Worm (Caenorhabditis elegans) whole organism, L1 larva: ENCODE data around the gene cah-1.
A peak's percentile ranks its signal among the peaks of the same experiment; 100 is the strongest.

Experiments
- C04F5.9 ChIP-seq: sonication (generic microtip); optimal IDR thresholded peaks from 2 replicates; lab custom pipeline; 2016; ENCODE audit warnings: missing genetic modification characterization, missing compliant biosample characterization
- C16A3.4 ChIP-seq: fragments of 150-350 bp; optimal IDR thresholded peaks from 2 replicates; lab custom pipeline; 2014; ENCODE audit warnings: missing biosample characterization, missing genetic modification characterization
- Y116A8C.19 ChIP-seq: sonication (generic microtip); optimal IDR thresholded peaks from 2 replicates; lab custom pipeline; 2016; ENCODE audit warnings: missing compliant biosample characterization, missing genetic modification characterization, borderline replicate concordance
- alr-1 ChIP-seq: fragments of 200-800 bp; sonication (Bioruptor generic); optimal IDR thresholded peaks from 2 replicates; lab custom pipeline; 2018; ENCODE audit warnings: borderline replicate concordance, mild to moderate bottlenecking, missing genetic modification characterization, missing compliant biosample characterization
- ama-1 ChIP-seq: fragments of 150-350 bp; optimal IDR thresholded peaks from 2 replicates; lab custom pipeline; 2014
- blmp-1 ChIP-seq: fragments of 150-350 bp; optimal IDR thresholded peaks from 2 replicates; lab custom pipeline; 2014; ENCODE audit warnings: missing biosample characterization, missing genetic modification characterization
- ceh-63 ChIP-seq: fragments of 200-800 bp; sonication (Bioruptor generic); optimal IDR thresholded peaks from 2 replicates; lab custom pipeline; 2018; ENCODE audit warnings: mild to moderate bottlenecking, missing genetic modification characterization, missing compliant biosample characterization
- ceh-82 ChIP-seq, 3 experiments: fragments of 150-350 bp in 1 of 3; sonication (generic microtip) in 2 of 3; optimal IDR thresholded peaks; 2 replicates each; lab custom pipeline; 2014 to 2017; ENCODE audit warnings: missing biosample characterization in 3 of 3, missing genetic modification characterization in 3 of 3
- ceh-90 ChIP-seq: sonication (generic microtip); optimal IDR thresholded peaks from 2 replicates; lab custom pipeline; 2016; ENCODE audit warnings: missing genetic modification characterization, missing compliant biosample characterization
- dpl-1 ChIP-seq, 3 experiments: fragments of 150-350 bp in 2 of 3; sonication (generic microtip) in 1 of 3; optimal IDR thresholded peaks; 2 replicates each; lab custom pipeline; 2014 to 2017; ENCODE audit warnings: missing biosample characterization in 3 of 3, missing genetic modification characterization in 3 of 3, missing genetic modification reagents in 3 of 3
- efl-1 ChIP-seq, 4 experiments: fragments of 150-350 bp; optimal IDR thresholded peaks in 3 of 4; peaks in 1 of 4; 1 replicate in 1 of 4; 2 replicates in 3 of 4; lab custom pipeline; 2014; ENCODE audit warnings: missing biosample characterization in 2 of 4, missing genetic modification characterization in 2 of 4, missing genetic modification reagents in 2 of 4
- efl-3 ChIP-seq: fragments of 200-800 bp; sonication (Bioruptor generic); optimal IDR thresholded peaks from 2 replicates; lab custom pipeline; 2018; ENCODE audit warnings: mild to moderate bottlenecking, missing genetic modification characterization, missing compliant biosample characterization
- egl-13 ChIP-seq: sonication (generic microtip); optimal IDR thresholded peaks from 2 replicates; lab custom pipeline; 2016; ENCODE audit warnings: missing genotype, missing genetic modification reagents, missing genetic modification characterization, missing compliant biosample characterization
- egl-27 ChIP-seq, 2 experiments: fragments of 150-350 bp in 1 of 2; sonication (generic microtip); optimal IDR thresholded peaks; 3 replicates each; lab custom pipeline; 2017 to 2018; ENCODE audit warnings: missing biosample characterization in 2 of 2, missing genetic modification characterization in 2 of 2, missing genetic modification reagents in 2 of 2
- elt-2 ChIP-seq: sonication (generic microtip); optimal IDR thresholded peaks from 2 replicates; lab custom pipeline; 2016; ENCODE audit warnings: missing genetic modification characterization, mild to moderate bottlenecking, inconsistent platforms, missing compliant biosample characterization, missing genetic modification reagents
- elt-3 ChIP-seq, 6 experiments: fragments of 150-350 bp in 1 of 6; sonication (generic microtip); optimal IDR thresholded peaks; 2 replicates each; lab custom pipeline; 2017 to 2018; ENCODE audit warnings: missing biosample characterization in 6 of 6, missing genetic modification characterization in 6 of 6, inconsistent platforms in 1 of 6
- ets-5 ChIP-seq: fragments of 200-800 bp; sonication (Bioruptor generic); IDR thresholded peaks from 2 replicates; pipeline ENCODE4 v1.3.6; 2022; ENCODE audit warnings: missing genetic modification characterization, missing compliant biosample characterization
- fkh-4 ChIP-seq: sonication (generic microtip); optimal IDR thresholded peaks from 2 replicates; lab custom pipeline; 2016; ENCODE audit warnings: missing compliant biosample characterization, missing genetic modification characterization, borderline replicate concordance
- hlh-17 ChIP-seq: fragments of 200-800 bp; sonication (Bioruptor generic); optimal IDR thresholded peaks from 2 replicates; lab custom pipeline; 2018; ENCODE audit warnings: missing genetic modification characterization, mild to moderate bottlenecking, missing compliant biosample characterization, moderate library complexity, borderline replicate concordance
- hlh-4 ChIP-seq: sonication (generic microtip); optimal IDR thresholded peaks from 2 replicates; lab custom pipeline; 2016; ENCODE audit warnings: mild to moderate bottlenecking, missing genetic modification characterization, missing compliant biosample characterization
- hpl-2 ChIP-seq: fragments of 150-350 bp; optimal IDR thresholded peaks from 2 replicates; lab custom pipeline; 2014; ENCODE audit warnings: missing biosample characterization, missing genetic modification reagents, missing genetic modification characterization
- irx-1 ChIP-seq: sonication (generic microtip); optimal IDR thresholded peaks from 2 replicates; lab custom pipeline; 2016; ENCODE audit warnings: missing genetic modification characterization, missing compliant biosample characterization
- lin-15B ChIP-seq: fragments of 150-350 bp; sonication (generic microtip); optimal IDR thresholded peaks from 3 replicates; lab custom pipeline; 2014; ENCODE audit warnings: missing biosample characterization, missing genetic modification characterization
- lsy-2 ChIP-seq, 2 experiments: fragments of 150-350 bp; optimal IDR thresholded peaks; 2 replicates each; lab custom pipeline; 2014; ENCODE audit warnings: missing biosample characterization in 2 of 2, missing genetic modification characterization in 2 of 2
- mdl-1 ChIP-seq, 2 experiments: fragments of 150-350 bp; optimal IDR thresholded peaks; 2 replicates each; lab custom pipeline; 2014 to 2017; ENCODE audit warnings: missing biosample characterization in 2 of 2, missing genetic modification characterization in 2 of 2, inconsistent platforms in 1 of 2
- mef-2 ChIP-seq: fragments of 150-350 bp; optimal IDR thresholded peaks from 2 replicates; lab custom pipeline; 2014; ENCODE audit warnings: missing biosample characterization, missing genetic modification characterization
- mep-1 ChIP-seq: fragments of 150-350 bp; optimal IDR thresholded peaks from 2 replicates; lab custom pipeline; 2014; ENCODE audit warnings: missing biosample characterization, missing genetic modification characterization
- nhr-12 ChIP-seq: sonication (generic microtip); optimal IDR thresholded peaks from 2 replicates; lab custom pipeline; 2017; ENCODE audit warnings: missing biosample characterization, missing genetic modification characterization
- nhr-19 ChIP-seq: fragments of 200-800 bp; sonication (Bioruptor generic); conservative IDR thresholded peaks from 2 replicates; pipeline ENCODE4 v1.3.6; 2022; ENCODE audit warnings: missing genetic modification characterization, missing compliant biosample characterization
- nhr-20 ChIP-seq: sonication (generic microtip); optimal IDR thresholded peaks from 2 replicates; lab custom pipeline; 2016; ENCODE audit warnings: mild to moderate bottlenecking, missing genetic modification characterization, missing compliant biosample characterization
- nhr-237 ChIP-seq: fragments of 150-350 bp; optimal IDR thresholded peaks from 2 replicates; lab custom pipeline; 2014; ENCODE audit warnings: missing biosample characterization, missing genetic modification characterization
- nhr-71 ChIP-seq: sonication (generic microtip); optimal IDR thresholded peaks from 2 replicates; lab custom pipeline; 2016; ENCODE audit warnings: mild to moderate bottlenecking, missing genetic modification characterization, moderate library complexity, missing compliant biosample characterization
- nhr-76 ChIP-seq: sonication (generic microtip); optimal IDR thresholded peaks from 2 replicates; lab custom pipeline; 2017; ENCODE audit warnings: missing biosample characterization, missing genetic modification characterization
- nhr-77 ChIP-seq: fragments of 150-350 bp; optimal IDR thresholded peaks from 2 replicates; lab custom pipeline; 2014; ENCODE audit warnings: missing biosample characterization, missing genetic modification characterization
- pax-3 ChIP-seq: fragments of 200-800 bp; sonication (Bioruptor generic); optimal IDR thresholded peaks from 2 replicates; lab custom pipeline; 2018; ENCODE audit warnings: mild to moderate bottlenecking, missing genetic modification characterization, moderate library complexity, missing compliant biosample characterization
- skn-1 ChIP-seq: fragments of 150-350 bp; optimal IDR thresholded peaks from 2 replicates; lab custom pipeline; 2014; ENCODE audit warnings: missing biosample characterization, missing genetic modification characterization
- snu-23 ChIP-seq: sonication (generic microtip); optimal IDR thresholded peaks from 2 replicates; lab custom pipeline; 2016; ENCODE audit warnings: missing genetic modification characterization, missing compliant biosample characterization
- sox-4 ChIP-seq: sonication (generic microtip); optimal IDR thresholded peaks from 2 replicates; lab custom pipeline; 2016; ENCODE audit warnings: missing genetic modification characterization, missing compliant biosample characterization
- swsn-7 ChIP-seq: sonication (generic microtip); optimal IDR thresholded peaks from 2 replicates; lab custom pipeline; 2016; ENCODE audit warnings: missing genetic modification characterization, missing compliant biosample characterization
- unc-130 ChIP-seq: fragments of 150-350 bp; optimal IDR thresholded peaks from 2 replicates; lab custom pipeline; 2017; ENCODE audit warnings: missing biosample characterization, missing genetic modification characterization, inconsistent platforms
- unc-62 ChIP-seq: fragments of 150-350 bp; optimal IDR thresholded peaks from 2 replicates; lab custom pipeline; 2014; ENCODE audit warnings: missing biosample characterization, missing genetic modification reagents, missing genetic modification characterization
- unc-86 ChIP-seq: sonication (generic microtip); optimal IDR thresholded peaks from 2 replicates; lab custom pipeline; 2016; ENCODE audit warnings: missing genetic modification characterization, missing compliant biosample characterization
- zag-1 ChIP-seq: fragments of 150-350 bp; optimal IDR thresholded peaks from 2 replicates; lab custom pipeline; 2014; ENCODE audit warnings: missing biosample characterization, missing genetic modification characterization
- zip-4 ChIP-seq: fragments of 200-800 bp; sonication (Bioruptor generic); optimal IDR thresholded peaks from 2 replicates; lab custom pipeline; 2018; ENCODE audit warnings: mild to moderate bottlenecking, missing genetic modification characterization, moderate library complexity, missing compliant biosample characterization
- ztf-11 ChIP-seq, 2 experiments: sonication (generic microtip); optimal IDR thresholded peaks; 2 replicates each; lab custom pipeline; 2016 to 2017; ENCODE audit warnings: missing genetic modification characterization in 2 of 2, missing biosample characterization in 1 of 2, missing compliant biosample characterization in 1 of 2
- ztf-4 ChIP-seq: fragments of 150-350 bp; optimal IDR thresholded peaks from 2 replicates; lab custom pipeline; 2014; ENCODE audit warnings: missing biosample characterization, missing genetic modification characterization

Gene cah-1

DNA sequence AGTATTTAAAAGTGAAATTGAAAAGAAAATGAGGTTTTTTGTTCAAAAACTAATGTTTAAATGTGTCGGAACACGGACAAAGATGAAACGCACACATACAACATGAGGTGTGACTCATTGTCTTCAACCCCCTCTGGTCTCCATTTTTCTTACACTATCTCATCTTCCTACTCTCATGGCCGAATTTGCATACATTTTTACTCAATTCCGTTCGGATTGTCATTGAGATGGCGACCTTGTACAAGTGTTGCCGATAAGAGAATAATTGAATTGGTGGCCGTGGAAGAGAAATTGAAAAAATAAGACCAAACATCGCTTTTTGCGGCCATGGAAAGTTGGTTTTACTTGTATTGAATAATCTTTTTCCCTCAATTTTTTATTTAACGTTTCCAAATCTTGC lies 38.3 kb downstream of the cah-1 start, which contains the start of gene txbp-3 (continued):
- TF ChIP-seq ztf-11 (tag; optimal IDR thresholded peaks at IDR 0.05; lab: Kevin White, UChicago) (no peak), ets-5 (GFP tag; lab: Robert Waterston, UW) (no peak), Y116A8C.19 (tag; lab: Kevin White, UChicago) (no peak), lin-15B (tag; lab: Kevin White, UChicago) (no peak), lsy-2 (tag; optimal IDR thresholded peaks at IDR 0.05; lab: Kevin White, UChicago) (peak; percentile 12 to 48), ceh-90 (tag; lab: Kevin White, UChicago) (no peak), nhr-237 (tag; lab: Kevin White, UChicago) (no peak), mep-1 (tag; lab: Kevin White, UChicago) (peak; percentile 81), sox-4 (tag; lab: Kevin White, UChicago) (no peak), nhr-12 (no peak), elt-2 (tag; lab: Kevin White, UChicago) (peak; percentile 18), ama-1 (no peak), skn-1 (tag; lab: Kevin White, UChicago) (no peak), alr-1 (tag; lab: Kevin White, UChicago) (no peak), C16A3.4 (peak; percentile 9), ztf-4 (tag; lab: Kevin White, UChicago) (no peak), swsn-7 (tag; lab: Kevin White, UChicago) (peak; percentile 2), efl-3 (GFP tag; lab: Kevin White, UChicago) (no peak), blmp-1 (tag; lab: Kevin White, UChicago) (peak; percentile 38), nhr-20 (peak; percentile 9), nhr-76 (no peak), mdl-1 (tag; optimal IDR thresholded peaks at IDR 0.05; lab: Kevin White, UChicago) (no peak), ceh-82 (tag; optimal IDR thresholded peaks at IDR 0.05; lab: Kevin White, UChicago) (no peak), fkh-4 (tag; lab: Kevin White, UChicago) (no peak), zag-1 (tag; lab: Kevin White, UChicago) (no peak), unc-62 (GFP tag; lab: Kevin White, UChicago) (no peak), pax-3 (no peak), nhr-19 (no peak), dpl-1 (GFP tag; optimal IDR thresholded peaks at IDR 0.05; lab: Kevin White, UChicago) (peak in 2 of 3 experiments; percentile 4 to 56), hlh-4 (tag; lab: Kevin White, UChicago) (no peak), unc-86 (no peak), zip-4 (GFP tag; lab: Kevin White, UChicago) (no peak), hpl-2 (no peak), hlh-17 (GFP tag; lab: Kevin White, UChicago) (no peak), irx-1 (tag; lab: Kevin White, UChicago) (peak; percentile 20), nhr-71 (tag; lab: Kevin White, UChicago) (peak; percentile 16), efl-1 (optimal IDR thresholded peaks at IDR 0.05; lab: Kevin White, UChicago) (peak; percentile 37 to 42), efl-1 (GFP tag; optimal IDR thresholded peaks at IDR 0.05 in 1 of 2; lab: Kevin White, UChicago) (peak; percentile 38 to 80), mef-2 (no peak), unc-130 (tag; lab: Kevin White, UChicago) (no peak), C04F5.9 (tag; lab: Kevin White, UChicago) (no peak), elt-3 (tag; optimal IDR thresholded peaks at IDR 0.05; lab: Kevin White, UChicago) (no peak), egl-13 (no peak), nhr-77 (tag; lab: Kevin White, UChicago) (no peak)

ce11 chrIII:5044709-5045108 lies 40.7 kb downstream of the cah-1 start, which contains the start of gene C45G9.14:
C45G9.14 (plus strand) TSS chrIII:5045009.
- TF ChIP-seq mep-1 (tag; lab: Kevin White, UChicago) (no peak), snu-23 (GFP tag; lab: Kevin White, UChicago) (no peak), nhr-71 (tag; lab: Kevin White, UChicago) (no peak), egl-27 (tag; optimal IDR thresholded peaks at IDR 0.05; lab: Kevin White, UChicago) (no peak), pax-3 (no peak), efl-1 (optimal IDR thresholded peaks at IDR 0.05; lab: Kevin White, UChicago) (no peak), efl-1 (GFP tag; optimal IDR thresholded peaks at IDR 0.05 in 1 of 2; lab: Kevin White, UChicago) (peak in 1 of 2 experiments; percentile 47), ceh-63 (GFP tag; lab: Kevin White, UChicago) (peak; percentile 6)
